Worm (Caenorhabditis elegans): ENCODE measurements around the gene srj-44.

- TF ChIP-seq med-1 (GFP tag; optimal IDR thresholded peaks at IDR 0.05; ENCODE audit: insufficient read depth), result no peak
- TF ChIP-seq cog-1 (tag; optimal IDR thresholded peaks at IDR 0.05), result no peak
- no peak for TF ChIP-seq klf-2 (GFP tag; conservative IDR thresholded peaks at IDR 0.05)
- no peak for TF ChIP-seq ref-1 (GFP tag; conservative IDR thresholded peaks at IDR 0.05)
- TF ChIP-seq ztf-23 (GFP tag; IDR thresholded peaks at IDR 0.05), result no peak
- TF ChIP-seq flt-1 (GFP tag; IDR thresholded peaks at IDR 0.05), result no peak
Measured at ce11 chrV:2825978-2826377, 19.7 kb downstream of the srj-44 start.

Data from whole organism, midembryonic.